Worm (Caenorhabditis elegans) whole organism, mixed stage, embryonic: ENCODE measurements around the gene his-24.

Experiments
- M03D4.4 ChIP-seq: sonication (generic microtip); optimal IDR thresholded peaks from 2 replicates; lab custom pipeline; 2017; ENCODE audit warnings: mild to moderate bottlenecking, missing genetic modification characterization, missing compliant biosample characterization
- bed-3 ChIP-seq: fragments of 200-800 bp; sonication (Bioruptor generic); optimal IDR thresholded peaks from 3 replicates; lab custom pipeline; 2018; ENCODE audit warnings: mild to moderate bottlenecking, missing genetic modification characterization, moderate library complexity, missing compliant biosample characterization
- blmp-1 ChIP-seq: fragments of 150-350 bp; optimal IDR thresholded peaks from 2 replicates; lab custom pipeline; 2014; ENCODE audit warnings: missing biosample characterization, missing genetic modification characterization
- ceh-39 ChIP-seq: fragments of 150-350 bp; optimal IDR thresholded peaks from 2 replicates; lab custom pipeline; 2014; ENCODE audit warnings: missing biosample characterization, missing genetic modification characterization
- ceh-43 ChIP-seq: fragments of 200-800 bp; sonication (Bioruptor generic); optimal IDR thresholded peaks from 2 replicates; lab custom pipeline; 2018; ENCODE audit warnings: mild to moderate bottlenecking, missing genetic modification characterization, moderate library complexity, missing compliant biosample characterization
- ces-1 ChIP-seq: fragments of 150-350 bp; optimal IDR thresholded peaks from 2 replicates; lab custom pipeline; 2014; ENCODE audit warnings: missing biosample characterization, missing genetic modification reagents, missing genetic modification characterization
- cnd-1 ChIP-seq: fragments of 200-800 bp; sonication (Bioruptor generic); optimal IDR thresholded peaks from 2 replicates; lab custom pipeline; 2018; ENCODE audit warnings: mild to moderate bottlenecking, missing genetic modification characterization, missing compliant biosample characterization
- drap-1 ChIP-seq: fragments of 200-800 bp; sonication (Bioruptor generic); optimal IDR thresholded peaks from 3 replicates; lab custom pipeline; 2018; ENCODE audit warnings: mild to moderate bottlenecking, missing genetic modification characterization, missing compliant biosample characterization
- elt-1 ChIP-seq: sonication (generic microtip); optimal IDR thresholded peaks from 2 replicates; lab custom pipeline; 2017; ENCODE audit warnings: missing genetic modification characterization, mild to moderate bottlenecking, missing compliant biosample characterization, antibody characterized with exemption, moderate library complexity, borderline replicate concordance; ENCODE audit not compliant: insufficient read depth
- elt-3 ChIP-seq: fragments of 150-350 bp; optimal IDR thresholded peaks from 2 replicates; lab custom pipeline; 2014; ENCODE audit warnings: missing biosample characterization, missing genetic modification characterization
- ham-2 ChIP-seq: fragments of 200-800 bp; sonication (Bioruptor generic); optimal IDR thresholded peaks from 2 replicates; lab custom pipeline; 2018; ENCODE audit warnings: mild to moderate bottlenecking, missing genetic modification characterization, missing compliant biosample characterization
- hlh-1 ChIP-seq: fragments of 150-350 bp; optimal IDR thresholded peaks from 2 replicates; lab custom pipeline; 2014; ENCODE audit warnings: missing biosample characterization, missing genetic modification reagents, missing genetic modification characterization
- lin-13 ChIP-seq: fragments of 150-350 bp; optimal IDR thresholded peaks from 2 replicates; lab custom pipeline; 2014; ENCODE audit warnings: missing biosample characterization, missing genetic modification characterization
- lin-32 ChIP-seq: fragments of 200-800 bp; sonication (Bioruptor generic); optimal IDR thresholded peaks from 2 replicates; lab custom pipeline; 2018; ENCODE audit warnings: mild to moderate bottlenecking, missing genetic modification characterization, missing compliant biosample characterization
- lsy-2 ChIP-seq: fragments of 150-350 bp; optimal IDR thresholded peaks from 2 replicates; lab custom pipeline; 2014; ENCODE audit warnings: missing biosample characterization, missing genetic modification characterization
- mab-5 ChIP-seq: fragments of 150-350 bp; optimal IDR thresholded peaks from 2 replicates; lab custom pipeline; 2014; ENCODE audit warnings: missing biosample characterization, missing genetic modification characterization
- mep-1 ChIP-seq: fragments of 150-350 bp; optimal IDR thresholded peaks from 2 replicates; lab custom pipeline; 2017; ENCODE audit warnings: missing biosample characterization, missing genetic modification reagents, missing genetic modification characterization, inconsistent platforms
- mls-2 ChIP-seq: sonication (generic microtip); optimal IDR thresholded peaks from 2 replicates; lab custom pipeline; 2016; ENCODE audit warnings: mild to moderate bottlenecking, missing genetic modification characterization, moderate library complexity, missing compliant biosample characterization
- nhr-2 ChIP-seq: fragments of 150-350 bp; optimal IDR thresholded peaks from 2 replicates; lab custom pipeline; 2014; ENCODE audit warnings: missing biosample characterization, missing genetic modification characterization
- nhr-237 ChIP-seq: fragments of 150-350 bp; optimal IDR thresholded peaks from 2 replicates; lab custom pipeline; 2014; ENCODE audit warnings: missing biosample characterization, missing genetic modification characterization
- nhr-76 ChIP-seq: sonication (generic microtip); optimal IDR thresholded peaks from 2 replicates; lab custom pipeline; 2017; ENCODE audit warnings: missing biosample characterization, missing genetic modification characterization
- pha-4 ChIP-seq: fragments of 150-350 bp; optimal IDR thresholded peaks from 2 replicates; lab custom pipeline; 2018; ENCODE audit warnings: missing biosample characterization, missing genetic modification reagents, missing genetic modification characterization
- snpc-4 ChIP-seq: fragments of 150-350 bp; optimal IDR thresholded peaks from 2 replicates; lab custom pipeline; 2014; ENCODE audit warnings: missing biosample characterization, missing genetic modification characterization
- sptf-1 ChIP-seq: sonication (generic microtip); optimal IDR thresholded peaks from 2 replicates; lab custom pipeline; 2017; ENCODE audit warnings: mild to moderate bottlenecking, missing genetic modification characterization, moderate library complexity, missing compliant biosample characterization
- tbx-8 ChIP-seq: fragments of 200-800 bp; sonication (Bioruptor generic); optimal IDR thresholded peaks from 2 replicates; lab custom pipeline; 2018; ENCODE audit warnings: mild to moderate bottlenecking, missing genetic modification characterization, moderate library complexity, missing compliant biosample characterization
- unc-120 ChIP-seq: sonication (generic microtip); optimal IDR thresholded peaks from 2 replicates; lab custom pipeline; 2017; ENCODE audit warnings: missing genetic modification characterization, missing compliant biosample characterization; ENCODE audit not compliant: poor library complexity, severe bottlenecking
- unc-62 ChIP-seq: fragments of 150-350 bp; optimal IDR thresholded peaks from 2 replicates; lab custom pipeline; 2014; ENCODE audit warnings: missing biosample characterization, missing genetic modification reagents, missing genetic modification characterization
- zip-8 ChIP-seq: fragments of 150-350 bp; optimal IDR thresholded peaks from 2 replicates; lab custom pipeline; 2014; ENCODE audit warnings: missing biosample characterization, missing genetic modification characterization
- ztf-11 ChIP-seq: fragments of 150-350 bp; optimal IDR thresholded peaks from 2 replicates; lab custom pipeline; 2014; ENCODE audit warnings: missing biosample characterization, missing genetic modification characterization

The his-24 gene

DNA sequence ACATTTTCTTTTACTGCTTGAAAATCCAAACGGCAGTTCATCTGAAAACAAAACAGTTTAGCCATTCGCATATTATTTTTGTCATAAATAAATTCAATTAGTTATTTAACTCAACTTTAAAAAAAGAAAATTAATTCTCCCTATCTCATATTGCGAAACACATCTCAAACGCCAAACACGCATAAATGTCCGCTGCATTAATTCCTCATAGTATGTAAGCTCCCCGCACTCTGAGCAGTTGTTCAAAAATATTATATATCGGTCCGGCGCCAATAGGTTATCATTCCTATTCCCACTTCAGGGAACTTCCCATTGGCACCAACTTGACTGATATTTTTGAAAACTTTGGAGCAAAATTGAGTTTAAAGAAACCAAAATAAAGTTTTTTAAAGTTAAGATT, 11.7 kb upstream of the his-24 start:
- TF ChIP-seq tbx-8 = no peak

DNA sequence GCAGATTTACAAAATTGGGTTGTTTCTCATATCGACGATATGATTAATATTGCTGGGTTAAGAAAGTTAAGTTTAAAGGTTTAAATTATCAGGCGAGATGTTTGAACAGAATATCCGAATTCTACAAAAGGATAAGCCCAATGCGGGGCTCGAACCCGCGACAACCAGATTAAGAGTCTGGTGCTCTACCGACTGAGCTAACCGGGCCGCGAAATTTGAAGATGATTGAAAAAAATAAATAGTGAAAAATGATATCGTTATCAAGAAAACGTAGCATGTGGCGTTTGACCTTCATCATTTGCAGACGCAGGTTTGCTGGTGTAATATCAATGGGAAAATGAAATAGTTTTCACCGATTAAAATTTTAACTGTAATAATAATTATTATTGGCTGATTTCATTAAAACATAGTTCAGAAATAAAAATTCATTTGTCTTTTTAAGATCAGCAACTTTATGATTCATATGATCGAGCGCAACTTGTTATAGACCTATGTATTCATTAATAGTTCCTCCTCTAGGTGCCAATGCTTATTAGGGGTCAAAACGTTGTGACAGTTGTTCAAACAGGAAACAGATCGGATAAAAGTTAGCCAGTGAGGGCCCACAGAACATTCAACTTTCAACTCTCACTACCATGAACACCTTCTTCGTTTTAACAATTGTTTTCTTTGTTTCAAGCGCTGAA, 11.0 kb upstream of the his-24 start, which contains the start of gene M163.11:
Gene M163.11 (plus strand): TSS at position 636 of the 686 bp plus-strand sequence.
- peak; percentile 55 for TF ChIP-seq unc-120 (tag; lab: Kevin White, UChicago)
- no peak for TF ChIP-seq unc-62 (GFP tag; lab: Kevin White, UChicago)

DNA sequence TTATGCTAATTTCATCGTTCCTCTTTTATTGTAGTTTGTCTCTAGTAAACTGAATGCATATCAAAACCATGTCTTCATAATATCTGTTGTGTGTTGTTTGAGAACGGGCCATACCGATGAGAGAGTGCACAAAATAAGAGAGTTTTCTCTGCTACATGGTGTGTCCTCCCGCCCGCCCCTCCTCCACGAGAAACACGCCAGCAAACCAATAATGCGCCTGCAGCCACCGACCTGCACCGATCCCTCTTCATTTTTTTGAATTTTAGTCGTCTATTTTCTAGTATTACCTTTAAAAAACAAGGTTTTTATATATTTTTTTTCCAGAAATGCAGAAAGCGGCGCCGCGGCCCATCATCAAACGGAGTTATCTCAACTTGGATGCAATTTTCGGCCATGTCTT, 9.6 kb upstream of the his-24 start, which contains the start of gene gfi-3:
Gene gfi-3 (plus strand): TSS at position 325 of the 400 bp plus-strand sequence.
- TF ChIP-seq ham-2 (GFP tag; lab: Kevin White, UChicago) = peak; percentile 57
- TF ChIP-seq unc-62 (GFP tag; lab: Kevin White, UChicago) = peak; percentile 8
- TF ChIP-seq pha-4 (tag; lab: Kevin White, UChicago) = peak; percentile 30
- peak; percentile 75 for TF ChIP-seq M03D4.4 (tag; lab: Kevin White, UChicago)
- peak; percentile 41 for TF ChIP-seq unc-120 (tag; lab: Kevin White, UChicago)
- TF ChIP-seq snpc-4 (tag; lab: Kevin White, UChicago) = no peak
- peak; percentile 82 for TF ChIP-seq lin-13
- peak; percentile 34 for TF ChIP-seq mep-1 (tag; lab: Kevin White, UChicago)
- TF ChIP-seq hlh-1 (tag; lab: Kevin White, UChicago) = peak; percentile 37
- TF ChIP-seq ceh-39 (tag; lab: Kevin White, UChicago) = no peak
- TF ChIP-seq drap-1 (GFP tag; lab: Kevin White, UChicago) = peak; percentile 55
- no peak for TF ChIP-seq nhr-2
- peak; percentile 18 for TF ChIP-seq ces-1 (GFP tag; lab: Kevin White, UChicago)
- TF ChIP-seq cnd-1 (tag; lab: Kevin White, UChicago) = peak; percentile 7
- no peak for TF ChIP-seq mab-5
- peak; percentile 5 for TF ChIP-seq mls-2 (tag; lab: Kevin White, UChicago)
- TF ChIP-seq sptf-1 (tag; lab: Kevin White, UChicago) = peak; percentile 80
- TF ChIP-seq lsy-2 = peak; percentile 59
- TF ChIP-seq, all 35 proteins: peak for 14

DNA sequence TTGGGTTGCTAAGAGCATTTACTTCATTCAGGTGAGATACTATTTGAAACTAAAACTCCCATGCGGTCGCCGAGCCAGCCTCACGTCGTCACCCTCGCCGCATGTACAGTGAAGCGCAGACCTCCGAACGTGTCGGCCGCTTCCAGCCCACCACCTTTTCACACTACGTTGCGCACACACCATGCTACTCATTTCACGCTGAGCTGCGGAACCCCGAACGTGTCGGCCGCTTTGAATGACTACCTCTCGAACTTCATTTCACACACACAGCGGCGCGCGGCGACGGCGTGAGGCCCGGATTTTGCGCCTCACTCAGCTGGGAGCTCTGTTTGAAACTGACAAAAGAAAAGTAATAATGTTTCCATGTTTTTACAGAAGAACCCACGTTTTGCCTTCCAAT, 8.3 kb upstream of the his-24 start:
- TF ChIP-seq elt-3 (tag; lab: Kevin White, UChicago) (no peak), ham-2 (GFP tag; lab: Kevin White, UChicago) (no peak), ceh-39 (tag; lab: Kevin White, UChicago) (no peak), pha-4 (tag; lab: Kevin White, UChicago) (no peak), unc-62 (GFP tag; lab: Kevin White, UChicago) (no peak), lin-32 (GFP tag; lab: Kevin White, UChicago) (no peak)

- TF ChIP-seq pha-4 (tag; lab: Kevin White, UChicago) (no peak), drap-1 (GFP tag; lab: Kevin White, UChicago) (no peak), elt-1 (tag; lab: Kevin White, UChicago) (no peak), ces-1 (GFP tag; lab: Kevin White, UChicago) (no peak), snpc-4 (tag; lab: Kevin White, UChicago) (no peak), ceh-39 (tag; lab: Kevin White, UChicago) (no peak), bed-3 (GFP tag; lab: Kevin White, UChicago) (no peak), lsy-2 (no peak), nhr-76 (tag; lab: Kevin White, UChicago) (no peak), blmp-1 (tag; lab: Kevin White, UChicago) (no peak), lin-32 (GFP tag; lab: Kevin White, UChicago) (no peak)
Observed at ce11 chrX:14484827-14485226, 5.1 kb upstream of the his-24 start, which contains the start of gene M163.8. M163.8 (plus strand) TSS chrX:14485127.

- peak; percentile 97 for TF ChIP-seq cnd-1 (tag; lab: Kevin White, UChicago)
- TF ChIP-seq unc-62 (GFP tag; lab: Kevin White, UChicago) = peak; percentile 41
- peak; percentile 26 for TF ChIP-seq ztf-11 (tag; lab: Kevin White, UChicago)
- no peak for TF ChIP-seq nhr-237
- peak; percentile 58 for TF ChIP-seq ceh-39 (tag; lab: Kevin White, UChicago)
- TF ChIP-seq tbx-8 = no peak
- peak; percentile 97 for TF ChIP-seq zip-8 (tag; lab: Kevin White, UChicago)
- TF ChIP-seq hlh-1 (tag; lab: Kevin White, UChicago) = peak; percentile 82
- TF ChIP-seq unc-120 (tag; lab: Kevin White, UChicago) = no peak
- TF ChIP-seq elt-1 (tag; lab: Kevin White, UChicago) = no peak
- peak; percentile 67 for TF ChIP-seq mls-2 (tag; lab: Kevin White, UChicago)
- TF ChIP-seq ceh-43 (GFP tag; lab: Kevin White, UChicago) = peak; percentile 80
- TF ChIP-seq mep-1 (tag; lab: Kevin White, UChicago) = peak; percentile 43
- peak; percentile 92 for TF ChIP-seq nhr-2
- peak; percentile 90 for TF ChIP-seq lin-32 (GFP tag; lab: Kevin White, UChicago)
Observed at ce11 chrX:14486503-14486902, 3.4 kb upstream of the his-24 start.
